Fruit fly (Drosophila melanogaster) whole organism, larva: ENCODE data around the gene CG5177.

ENCODE experiments used
- noc ChIP-seq: fragments of 200-800 bp; sonication (Bioruptor generic); optimal IDR thresholded peaks from 3 replicates; lab custom pipeline; 2019; ENCODE audit warnings: missing biosample characterization, mild to moderate bottlenecking, missing genetic modification characterization, moderate library complexity

Gene CG5177

dm6 chr2L:7442929-7443328 is 37.9 kb downstream of the CG5177 start:
- peak; percentile 64 for TF ChIP-seq noc (tag; lab: Kevin White, UChicago)

dm6 chr2L:7447820-7448219 is 42.8 kb downstream of the CG5177 start:
- TF ChIP-seq noc (tag; lab: Kevin White, UChicago): no peak

- no peak for TF ChIP-seq noc (tag; lab: Kevin White, UChicago)
Measured at dm6 chr2L:7448371-7448770, 43.3 kb downstream of the CG5177 start.

dm6 chr2L:7450966-7451365 is 45.9 kb downstream of the CG5177 start, which contains the start of gene santa-maria:
TSS of gene santa-maria (minus strand) at chr2L:7451244.
- TF ChIP-seq noc (tag; lab: Kevin White, UChicago): no peak

dm6 chr2L:7452093-7452492 is 47.1 kb downstream of the CG5177 start:
- TF ChIP-seq noc (tag; lab: Kevin White, UChicago): no peak

- no peak for TF ChIP-seq noc (tag; lab: Kevin White, UChicago)
Measured at dm6 chr2L:7454112-7454511, 49.1 kb downstream of the CG5177 start, which contains the start of gene Gr28a. TSS of gene Gr28a (minus strand) at chr2L:7454212.
